Worm (Caenorhabditis elegans) whole organism, young adult: ENCODE results near the gene rpn-9.

Source experiments
- D2030.7 ChIP-seq: fragments of 200-800 bp; sonication (Bioruptor generic); IDR thresholded peaks from 2 replicates; pipeline ENCODE4 v1.3.6; 2022; ENCODE audit warnings: missing genetic modification reagents, missing genetic modification characterization, missing compliant biosample characterization
- F10E7.11 ChIP-seq: sonication (generic microtip); optimal IDR thresholded peaks from 2 replicates; lab custom pipeline; 2017; ENCODE audit warnings: mild to moderate bottlenecking, missing genetic modification characterization, moderate library complexity, missing compliant biosample characterization
- Y53F4B.3 ChIP-seq: fragments of 200-800 bp; sonication (Bioruptor generic); IDR thresholded peaks from 2 replicates; pipeline ENCODE4 v1.3.6; 2022; ENCODE audit warnings: missing genetic modification reagents, missing genetic modification characterization, missing compliant biosample characterization
- Y53G8AR.9 ChIP-seq: fragments of 200-800 bp; sonication (Bioruptor generic); conservative IDR thresholded peaks from 2 replicates; pipeline ENCODE4 v1.3.6; 2022; ENCODE audit warnings: missing genetic modification reagents, missing genetic modification characterization, missing compliant biosample characterization
- efl-1 ChIP-seq: fragments of 150-350 bp; optimal IDR thresholded peaks from 2 replicates; lab custom pipeline; 2014; ENCODE audit warnings: missing biosample characterization, missing genetic modification reagents, missing genetic modification characterization
- fkh-3 ChIP-seq: sonication (generic microtip); optimal IDR thresholded peaks from 2 replicates; lab custom pipeline; 2016; ENCODE audit warnings: mild to moderate bottlenecking, missing genetic modification characterization, missing compliant biosample characterization
- sea-2 ChIP-seq: fragments of 200-800 bp; sonication (Bioruptor generic); IDR thresholded peaks from 2 replicates; pipeline ENCODE4 v1.3.6; 2022; ENCODE audit warnings: missing genetic modification characterization, missing compliant biosample characterization
- tbp1 ChIP-seq: fragments of 200-800 bp; sonication (Bioruptor generic); optimal IDR thresholded peaks from 2 replicates; lab custom pipeline; 2018; ENCODE audit warnings: mild to moderate bottlenecking, missing genetic modification characterization, missing compliant biosample characterization
- unc-130 ChIP-seq: sonication (generic microtip); optimal IDR thresholded peaks from 2 replicates; lab custom pipeline; 2016; ENCODE audit warnings: missing genetic modification reagents, missing genetic modification characterization, missing compliant biosample characterization

ce11 chrII:11255536-11255935 lies 16.8 kb upstream of the rpn-9 start, which contains the start of gene T05B9.2:
- TF ChIP-seq unc-130 (GFP tag; lab: Kevin White, UChicago) (no peak), sea-2 (no peak), D2030.7 (GFP tag; lab: Robert Waterston, UW) (no peak), Y53G8AR.9 (GFP tag; lab: Robert Waterston, UW) (no peak), tbp1 (GFP tag; lab: Kevin White, UChicago) (no peak), Y53F4B.3 (GFP tag; lab: Robert Waterston, UW) (no peak), efl-1 (no peak), F10E7.11 (tag; lab: Kevin White, UChicago) (no peak), fkh-3 (tag; lab: Kevin White, UChicago) (no peak)
